Worm (Caenorhabditis elegans) whole organism, L4 larva: ENCODE measurements around the gene K02F6.4.

Experiments used
- F44E2.7 ChIP-seq: fragments of 200-800 bp; sonication (Bioruptor generic); IDR thresholded peaks from 2 replicates; pipeline ENCODE4 v2.1.2; 2022; ENCODE audit warnings: missing genetic modification characterization, missing compliant biosample characterization
- F49E8.2 ChIP-seq: sonication (generic microtip); optimal IDR thresholded peaks from 2 replicates; lab custom pipeline; 2016; ENCODE audit warnings: missing compliant biosample characterization, mild to moderate bottlenecking, missing genetic modification characterization, borderline replicate concordance
- T20F7.1 ChIP-seq: fragments of 200-800 bp; sonication (Bioruptor generic); optimal IDR thresholded peaks from 2 replicates; lab custom pipeline; 2018; ENCODE audit warnings: mild to moderate bottlenecking, missing genetic modification characterization, missing compliant biosample characterization
- T26A8.4 ChIP-seq: fragments of 200-800 bp; sonication (Bioruptor generic); IDR thresholded peaks from 2 replicates; pipeline ENCODE4 v1.3.6; 2022; ENCODE audit warnings: missing genetic modification characterization, missing compliant biosample characterization
- ZK337.2 ChIP-seq: fragments of 200-800 bp; sonication (Bioruptor generic); IDR thresholded peaks from 2 replicates; pipeline ENCODE4 v1.3.6; 2022; ENCODE audit warnings: missing genetic modification reagents, missing genetic modification characterization, missing compliant biosample characterization
- arid-1 ChIP-seq: fragments of 200-800 bp; sonication (Bioruptor generic); conservative IDR thresholded peaks from 2 replicates; pipeline ENCODE4 v1.3.6; 2022; ENCODE audit warnings: missing genetic modification reagents, missing genetic modification characterization, missing compliant biosample characterization
- attf-4 ChIP-seq: sonication (generic microtip); optimal IDR thresholded peaks from 3 replicates; lab custom pipeline; 2017; ENCODE audit warnings: missing biosample characterization, missing genetic modification characterization
- ceh-20 ChIP-seq: fragments of 200-800 bp; sonication (Bioruptor generic); IDR thresholded peaks from 2 replicates; pipeline ENCODE4 v1.3.6; 2022; ENCODE audit warnings: missing genetic modification reagents, missing genetic modification characterization, missing compliant biosample characterization
- ceh-44 ChIP-seq: fragments of 200-800 bp; sonication (Bioruptor generic); IDR thresholded peaks from 2 replicates; pipeline ENCODE4 v1.3.6; 2022; ENCODE audit warnings: missing genetic modification reagents, missing genetic modification characterization, missing compliant biosample characterization
- ces-1 ChIP-seq: fragments of 150-350 bp; sonication (generic microtip); optimal IDR thresholded peaks from 4 replicates; lab custom pipeline; 2014; ENCODE audit warnings: missing biosample characterization, missing genetic modification reagents, missing genetic modification characterization
- ctbp-1 ChIP-seq: fragments of 200-800 bp; sonication (Bioruptor generic); IDR thresholded peaks from 2 replicates; pipeline ENCODE4 v1.3.6; 2022; ENCODE audit warnings: missing genetic modification reagents, missing genetic modification characterization, missing compliant biosample characterization
- daf-16 ChIP-seq, 3 experiments: sonication (generic microtip); optimal IDR thresholded peaks; 2 replicates each; lab custom pipeline; 2016 to 2017; ENCODE audit warnings: missing genetic modification characterization in 3 of 3, missing genetic modification reagents in 3 of 3, mild to moderate bottlenecking in 2 of 3, missing compliant biosample characterization in 2 of 3, missing biosample characterization in 1 of 3, moderate library complexity in 1 of 3
- dmd-6 ChIP-seq: fragments of 200-800 bp; sonication (Bioruptor generic); IDR thresholded peaks from 2 replicates; pipeline ENCODE4 v1.3.6; 2022; ENCODE audit warnings: missing genetic modification reagents, missing genetic modification characterization, missing compliant biosample characterization
- dpl-1 ChIP-seq: fragments of 150-350 bp; optimal IDR thresholded peaks from 2 replicates; lab custom pipeline; 2014; ENCODE audit warnings: missing biosample characterization, missing genetic modification reagents, missing genetic modification characterization
- duxl-1 ChIP-seq: sonication (generic microtip); optimal IDR thresholded peaks from 2 replicates; lab custom pipeline; 2016; ENCODE audit warnings: mild to moderate bottlenecking, missing genetic modification characterization, moderate library complexity, missing compliant biosample characterization; ENCODE audit not compliant: poor library complexity
- dve-1 ChIP-seq: sonication (generic microtip); optimal IDR thresholded peaks from 2 replicates; lab custom pipeline; 2017; ENCODE audit warnings: antibody characterized with exemption, mild to moderate bottlenecking, missing genetic modification characterization, missing compliant biosample characterization; ENCODE audit not compliant: insufficient read depth
- fkh-10 ChIP-seq: fragments of 150-350 bp; optimal IDR thresholded peaks from 2 replicates; lab custom pipeline; 2014; ENCODE audit warnings: missing biosample characterization, missing genetic modification reagents, missing genetic modification characterization
- fos-1 ChIP-seq: fragments of 150-350 bp; optimal IDR thresholded peaks from 2 replicates; lab custom pipeline; 2014; ENCODE audit warnings: missing biosample characterization, missing genetic modification characterization
- hlh-30 ChIP-seq: sonication (generic microtip); optimal IDR thresholded peaks from 2 replicates; lab custom pipeline; 2017; ENCODE audit warnings: antibody characterized with exemption, mild to moderate bottlenecking, missing genetic modification characterization, missing compliant biosample characterization; ENCODE audit not compliant: insufficient read depth
- hmg-1.1 ChIP-seq: fragments of 200-800 bp; sonication (Bioruptor generic); IDR thresholded peaks from 2 replicates; pipeline ENCODE4 v1.3.6; 2022; ENCODE audit warnings: missing genetic modification reagents, missing genetic modification characterization, missing compliant biosample characterization
- jun-1 ChIP-seq: fragments of 150-350 bp; optimal IDR thresholded peaks from 2 replicates; lab custom pipeline; 2014; ENCODE audit warnings: missing biosample characterization, missing genetic modification reagents, missing genetic modification characterization
- lin-13 ChIP-seq: fragments of 150-350 bp; optimal IDR thresholded peaks from 2 replicates; lab custom pipeline; 2014; ENCODE audit warnings: missing biosample characterization, missing genetic modification reagents, missing genetic modification characterization
- lin-15B ChIP-seq: fragments of 150-350 bp; sonication (generic microtip); optimal IDR thresholded peaks from 3 replicates; lab custom pipeline; 2014; ENCODE audit warnings: missing biosample characterization, missing genetic modification characterization
- lin-29 ChIP-seq: fragments of 200-800 bp; sonication (Bioruptor generic); IDR thresholded peaks from 2 replicates; pipeline ENCODE4 v1.3.6; 2022; ENCODE audit warnings: missing genetic modification reagents, missing genetic modification characterization, missing compliant biosample characterization
- lin-38 ChIP-seq: fragments of 200-800 bp; sonication (Bioruptor generic); IDR thresholded peaks from 2 replicates; pipeline ENCODE4 v1.3.6; 2022; ENCODE audit warnings: missing genetic modification reagents, missing genetic modification characterization, missing compliant biosample characterization
- lir-3 ChIP-seq: sonication (generic microtip); optimal IDR thresholded peaks from 2 replicates; lab custom pipeline; 2016; ENCODE audit warnings: mild to moderate bottlenecking, missing genetic modification characterization, missing compliant biosample characterization
- lsy-2 ChIP-seq, 2 experiments: fragments of 150-350 bp in 1 of 2; sonication (generic microtip) in 1 of 2; optimal IDR thresholded peaks; 2 replicates each; lab custom pipeline; 2014 to 2017; ENCODE audit warnings: missing biosample characterization in 2 of 2, missing genetic modification characterization in 2 of 2
- madf-9 ChIP-seq: fragments of 200-800 bp; sonication (Bioruptor generic); conservative IDR thresholded peaks from 2 replicates; pipeline ENCODE4 v1.3.6; 2022; ENCODE audit warnings: missing genetic modification reagents, missing genetic modification characterization, missing compliant biosample characterization
- mdl-1 ChIP-seq, 2 experiments: fragments of 150-350 bp in 1 of 2; sonication (generic microtip) in 1 of 2; optimal IDR thresholded peaks; 2 replicates each; lab custom pipeline; 2014 to 2017; ENCODE audit warnings: missing biosample characterization in 2 of 2, missing genetic modification characterization in 2 of 2
- mep-1 ChIP-seq: fragments of 150-350 bp; sonication (generic microtip); optimal IDR thresholded peaks from 3 replicates; lab custom pipeline; 2014; ENCODE audit warnings: missing biosample characterization, missing genetic modification characterization
- mes-2 ChIP-seq: sonication (generic microtip); optimal IDR thresholded peaks from 2 replicates; lab custom pipeline; 2016; ENCODE audit warnings: missing genotype, mild to moderate bottlenecking, missing genetic modification characterization, missing compliant biosample characterization; ENCODE audit not compliant: poor library complexity, severe bottlenecking
- nhr-10 ChIP-seq: fragments of 150-350 bp; optimal IDR thresholded peaks from 2 replicates; lab custom pipeline; 2014; ENCODE audit warnings: missing biosample characterization, missing genetic modification characterization
- nhr-28 ChIP-seq: fragments of 150-350 bp; optimal IDR thresholded peaks from 2 replicates; lab custom pipeline; 2014; ENCODE audit warnings: missing biosample characterization, missing genetic modification characterization
- nhr-42 ChIP-seq: fragments of 200-800 bp; sonication (Bioruptor generic); IDR thresholded peaks from 2 replicates; pipeline ENCODE4 v1.3.6; 2022; ENCODE audit warnings: missing genetic modification characterization, missing compliant biosample characterization
- nhr-77 ChIP-seq: fragments of 150-350 bp; optimal IDR thresholded peaks from 2 replicates; lab custom pipeline; 2014; ENCODE audit warnings: missing biosample characterization, missing genetic modification characterization
- pha-4 ChIP-seq, 2 experiments: fragments of 150-350 bp in 1 of 2; fragments of 200-800 bp in 1 of 2; sonication (Bioruptor generic) in 1 of 2; IDR thresholded peaks in 1 of 2; optimal IDR thresholded peaks in 1 of 2; 2 replicates each; pipeline versions ENCODE4 v1.3.6 to Lab custom; 2014 to 2022; ENCODE audit warnings: missing genetic modification characterization in 2 of 2, missing genetic modification reagents in 2 of 2, missing biosample characterization in 1 of 2, missing compliant biosample characterization in 1 of 2
- php-3 ChIP-seq: fragments of 200-800 bp; sonication (Bioruptor generic); IDR thresholded peaks from 2 replicates; pipeline ENCODE4 v1.3.6; 2022; ENCODE audit warnings: missing genetic modification reagents, missing genetic modification characterization, missing compliant biosample characterization
- pqm-1 ChIP-seq: sonication (generic microtip); optimal IDR thresholded peaks from 2 replicates; lab custom pipeline; 2017; ENCODE audit warnings: missing biosample characterization, missing genetic modification characterization
- saeg-2 ChIP-seq: fragments of 200-800 bp; sonication (Bioruptor generic); IDR thresholded peaks from 2 replicates; pipeline ENCODE4 v1.3.6; 2022; ENCODE audit warnings: missing genetic modification reagents, missing genetic modification characterization, missing compliant biosample characterization
- set-16 ChIP-seq: fragments of 200-800 bp; sonication (Bioruptor generic); IDR thresholded peaks from 2 replicates; pipeline ENCODE4 v1.3.6; 2022; ENCODE audit warnings: missing genetic modification reagents, missing genetic modification characterization, missing compliant biosample characterization
- snpc-1.2 ChIP-seq: fragments of 200-800 bp; sonication (Bioruptor generic); IDR thresholded peaks from 2 replicates; pipeline ENCODE4 v1.3.6; 2022; ENCODE audit warnings: missing genetic modification reagents, missing genetic modification characterization, missing compliant biosample characterization
- spr-1 ChIP-seq: sonication (generic microtip); optimal IDR thresholded peaks from 2 replicates; lab custom pipeline; 2016; ENCODE audit warnings: mild to moderate bottlenecking, missing genetic modification characterization, missing compliant biosample characterization
- unc-130 ChIP-seq: sonication (generic microtip); optimal IDR thresholded peaks from 2 replicates; lab custom pipeline; 2016; ENCODE audit warnings: missing genetic modification reagents, missing genetic modification characterization, missing compliant biosample characterization
- unc-62 ChIP-seq, 3 experiments: fragments of 150-350 bp in 1 of 3; sonication (generic microtip); optimal IDR thresholded peaks in 2 of 3; peaks in 1 of 3; 1 replicate in 1 of 3; 2 replicates in 2 of 3; lab custom pipeline; 2014 to 2017; ENCODE audit warnings: missing biosample characterization in 3 of 3, missing genetic modification characterization in 3 of 3, missing genetic modification reagents in 3 of 3, missing genotype in 1 of 3
- vab-7 ChIP-seq: fragments of 200-800 bp; sonication (Bioruptor generic); IDR thresholded peaks from 2 replicates; pipeline ENCODE4 v1.3.6; 2022; ENCODE audit warnings: missing genetic modification reagents, missing genetic modification characterization, missing compliant biosample characterization
- zfp-3 ChIP-seq: fragments of 200-800 bp; sonication (Bioruptor generic); conservative IDR thresholded peaks from 2 replicates; pipeline ENCODE4 v1.3.6; 2022; ENCODE audit warnings: missing genetic modification reagents, missing genetic modification characterization, missing compliant biosample characterization
- zip-2 ChIP-seq: fragments of 150-350 bp; optimal IDR thresholded peaks from 2 replicates; lab custom pipeline; 2014; ENCODE audit warnings: missing biosample characterization, missing genetic modification characterization

Gene K02F6.4

ce11 chrII:2564899-2565298 is 26.6 kb downstream of the K02F6.4 start, which contains the start of gene usp-39:
Gene usp-39, plus strand, starts transcription at chrII:2565275.
- TF ChIP-seq spr-1 (tag; lab: Kevin White, UChicago) (no peak), madf-9 (GFP tag; lab: Robert Waterston, UW) (peak; percentile 61), vab-7 (peak; percentile 46; the same call in 1 of the 2 replicates), pha-4 (GFP tag; IDR thresholded peaks at IDR 0.05; lab: Robert Waterston, UW) (peak; percentile 61; the same call in 1 of the 2 replicates), pha-4 (tag; optimal IDR thresholded peaks at IDR 0.05; lab: Kevin White, UChicago) (no peak), T20F7.1 (no peak), unc-130 (GFP tag; lab: Kevin White, UChicago) (peak; percentile 48), lin-29 (GFP tag; lab: Robert Waterston, UW) (peak; percentile 61; the same call in 1 of the 2 replicates), lin-38 (GFP tag; lab: Robert Waterston, UW) (peak; percentile 88), duxl-1 (tag; lab: Kevin White, UChicago) (peak; percentile 48), fkh-10 (peak; percentile 44), nhr-10 (no peak), snpc-1.2 (GFP tag; lab: Robert Waterston, UW) (peak; percentile 55; the same call in 1 of the 2 replicates), mdl-1 (tag; optimal IDR thresholded peaks at IDR 0.05; lab: Kevin White, UChicago) (peak in 1 of 2 experiments; percentile 3), ZK337.2 (GFP tag; lab: Robert Waterston, UW) (peak; percentile 56; the same call in 1 of the 2 replicates), pqm-1 (tag; lab: Kevin White, UChicago) (no peak), T26A8.4 (GFP tag; lab: Robert Waterston, UW) (peak; percentile 73; the same call in 1 of the 2 replicates), nhr-77 (tag; lab: Kevin White, UChicago) (peak; percentile 85), jun-1 (tag; lab: Kevin White, UChicago) (no peak), zfp-3 (0 out of 2 replicates have a peak, but pooled peaks have one; percentile 44), php-3 (GFP tag; lab: Robert Waterston, UW) (peak; percentile 56; the same call in 1 of the 2 replicates), hmg-1.1 (GFP tag; lab: Robert Waterston, UW) (peak; percentile 62; the same call in 1 of the 2 replicates), daf-16 (GFP tag; optimal IDR thresholded peaks at IDR 0.05; lab: Kevin White, UChicago) (no peak), daf-16 (tag; optimal IDR thresholded peaks at IDR 0.05; lab: Kevin White, UChicago) (peak; percentile 65), fos-1 (tag; lab: Kevin White, UChicago) (no peak), hlh-30 (tag; lab: Kevin White, UChicago) (peak; percentile 57), dve-1 (tag; lab: Kevin White, UChicago) (peak; percentile 79), saeg-2 (no peak), dmd-6 (peak; percentile 62), F44E2.7 (GFP tag; lab: Robert Waterston, UW) (no peak), nhr-28 (peak; percentile 5), nhr-42 (GFP tag; lab: Robert Waterston, UW) (0 out of 2 replicates have a peak, but pooled peaks have one; percentile 44), set-16 (GFP tag; lab: Robert Waterston, UW) (no peak), ctbp-1 (GFP tag; lab: Robert Waterston, UW) (peak; percentile 48; the same call in 1 of the 2 replicates), attf-4 (tag; lab: Kevin White, UChicago) (no peak), ceh-44 (GFP tag; lab: Robert Waterston, UW) (0 out of 2 replicates have a peak, but pooled peaks have one; percentile 9), mes-2 (tag; lab: Kevin White, UChicago) (peak; percentile 95), unc-62 (GFP tag; optimal IDR thresholded peaks at IDR 0.05 in 1 of 2; lab: Kevin White, UChicago) (no peak), unc-62 (tag; optimal IDR thresholded peaks at IDR 0.05; lab: Kevin White, UChicago) (no peak), zip-2 (tag; lab: Kevin White, UChicago) (peak; percentile 18), ces-1 (GFP tag; lab: Kevin White, UChicago) (peak; percentile 93), lir-3 (tag; lab: Kevin White, UChicago) (no peak), dpl-1 (GFP tag; lab: Kevin White, UChicago) (peak; percentile 86), lin-13 (GFP tag; lab: Kevin White, UChicago) (peak; percentile 73), F49E8.2 (peak; percentile 35), arid-1 (GFP tag; lab: Robert Waterston, UW) (0 out of 2 replicates have a peak, but pooled peaks have one; percentile 19), lsy-2 (tag; optimal IDR thresholded peaks at IDR 0.05; lab: Kevin White, UChicago) (peak; percentile 15 to 94), mep-1 (tag; lab: Kevin White, UChicago) (peak; percentile 93), ceh-20 (GFP tag; lab: Robert Waterston, UW) (peak; percentile 36; the same call in 1 of the 2 replicates), lin-15B (tag; lab: Kevin White, UChicago) (no peak)
